Worm (Caenorhabditis elegans): ENCODE results near the gene acy-3.

acy-3 gene

DNA sequence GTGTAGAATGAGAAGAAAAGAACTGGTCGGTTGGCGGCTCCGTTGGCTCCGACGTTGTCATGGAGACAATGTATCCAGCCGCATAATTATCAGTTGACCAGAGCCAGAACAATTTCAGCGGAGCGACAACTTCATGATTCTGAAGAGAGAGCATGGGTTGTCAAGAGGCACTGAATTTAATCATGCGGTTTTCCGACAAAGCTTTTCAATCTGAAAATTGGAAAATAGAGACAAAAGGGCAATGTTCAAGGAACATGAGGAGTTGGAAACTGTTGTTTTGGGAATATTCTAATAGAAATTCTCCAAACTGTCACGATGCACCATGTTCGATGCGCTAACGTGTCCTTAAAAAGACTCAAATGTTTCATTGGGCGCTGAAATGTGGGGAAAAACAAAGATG lies 18.1 kb upstream of the acy-3 start, which contains the start of gene xbx-5:
Gene xbx-5, minus strand, starts transcription at position 56 of the 400 bp plus-strand sequence.
- TF ChIP-seq rbr-2 (tag; optimal IDR thresholded peaks at IDR 0.05) (no peak), hlh-30 (tag; optimal IDR thresholded peaks at IDR 0.05; ENCODE audit: insufficient read depth) (no peak), nhr-10 (tag; optimal IDR thresholded peaks at IDR 0.05) (peak; percentile 39), dmd-8 (GFP tag; IDR thresholded peaks at IDR 0.05) (no peak), mxl-3 (GFP tag; optimal IDR thresholded peaks at IDR 0.05) (no peak), F10B5.3 (tag; optimal IDR thresholded peaks at IDR 0.05) (no peak), nhr-111 (GFP tag; optimal IDR thresholded peaks at IDR 0.05) (no peak), ama-1 (optimal IDR thresholded peaks at IDR 0.05) (peak; percentile 9), aha-1 (tag) (peak; percentile 91), zip-11 (GFP tag; IDR thresholded peaks at IDR 0.05) (no peak), cey-2 (tag; optimal IDR thresholded peaks at IDR 0.05; ENCODE audit: borderline replicate concordance, insufficient read depth) (no peak), zag-1 (tag; optimal IDR thresholded peaks at IDR 0.05) (no peak), egl-27 (tag; optimal IDR thresholded peaks at IDR 0.05) (no peak), daf-19 (GFP tag; conservative IDR thresholded peaks at IDR 0.05) (no peak)

DNA sequence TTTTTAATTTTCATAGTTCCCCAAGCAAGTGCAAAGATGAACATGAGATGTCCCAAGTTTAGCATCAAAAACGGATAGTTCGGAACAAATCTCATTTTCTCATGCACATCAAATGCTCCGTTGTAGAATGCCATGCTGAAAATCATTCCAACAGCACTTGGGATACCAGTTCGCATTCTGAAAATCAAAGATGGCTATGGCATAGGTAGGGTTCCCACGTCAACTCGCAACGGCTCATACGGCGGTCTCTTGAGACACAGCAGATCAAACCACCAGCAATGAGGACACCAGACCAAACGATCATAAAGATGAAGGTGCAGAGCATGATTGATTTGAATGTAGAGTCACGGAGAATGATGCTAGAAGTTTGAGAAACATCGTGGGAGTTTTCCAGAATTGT lies 16.8 kb upstream of the acy-3 start:
- TF ChIP-seq unc-62 (GFP tag; optimal IDR thresholded peaks at IDR 0.05 in 1 of 2) (peak in 1 of 2 experiments; percentile 73), unc-62 (tag; optimal IDR thresholded peaks at IDR 0.05) (no peak), aha-1 (tag) (peak; percentile 64), nhr-28 (tag; optimal IDR thresholded peaks at IDR 0.05) (no peak)

- TF ChIP-seq fkh-10 (GFP tag; optimal IDR thresholded peaks at IDR 0.05): peak; percentile 97
- TF ChIP-seq zag-1 (tag; optimal IDR thresholded peaks at IDR 0.05): peak; percentile 86
- TF ChIP-seq hif-1 (tag; optimal IDR thresholded peaks at IDR 0.05): peak; percentile 61 to 91
- peak; percentile 73 for TF ChIP-seq zfp-2 (tag; optimal IDR thresholded peaks at IDR 0.05)
- peak; percentile 83 for TF ChIP-seq jun-1 (tag; optimal IDR thresholded peaks at IDR 0.05)
- TF ChIP-seq zip-11 (GFP tag; IDR thresholded peaks at IDR 0.05): no peak
- peak; percentile 77 for TF ChIP-seq dpl-1 (GFP tag; optimal IDR thresholded peaks at IDR 0.05)
- TF ChIP-seq nhr-237 (tag; optimal IDR thresholded peaks at IDR 0.05): no peak
- peak; percentile 90 to 95 for TF ChIP-seq lsy-2 (tag; optimal IDR thresholded peaks at IDR 0.05)
- no peak for TF ChIP-seq madf-5 (GFP tag; IDR thresholded peaks at IDR 0.05)
- TF ChIP-seq fos-1 (tag; optimal IDR thresholded peaks at IDR 0.05): peak; percentile 32
- peak; percentile 100 for TF ChIP-seq aha-1 (tag)
- no peak for TF ChIP-seq ZK546.5 (tag; optimal IDR thresholded peaks at IDR 0.05)
- peak; percentile 87 for TF ChIP-seq set-16 (GFP tag; IDR thresholded peaks at IDR 0.05)
- peak; percentile 99 to 100 for TF ChIP-seq mdl-1 (tag; optimal IDR thresholded peaks at IDR 0.05)
- TF ChIP-seq sdz-12 (GFP tag; optimal IDR thresholded peaks at IDR 0.05): peak; percentile 61
- peak; percentile 29 for TF ChIP-seq F10B5.3 (tag; optimal IDR thresholded peaks at IDR 0.05)
- 0 out of 2 replicates have a peak, but pooled peaks have one; percentile 20 for TF ChIP-seq dmd-8 (GFP tag; IDR thresholded peaks at IDR 0.05)
- TF ChIP-seq cey-2 (tag; optimal IDR thresholded peaks at IDR 0.05; ENCODE audit: borderline replicate concordance, insufficient read depth): peak; percentile 70
- peak; percentile 94 for TF ChIP-seq hmg-1.1 (GFP tag; IDR thresholded peaks at IDR 0.05)
- TF ChIP-seq nhr-102 (tag; optimal IDR thresholded peaks at IDR 0.05): peak; percentile 83
- peak; percentile 96 for TF ChIP-seq ctbp-1 (GFP tag; IDR thresholded peaks at IDR 0.05)
- TF ChIP-seq dmd-6 (GFP tag; IDR thresholded peaks at IDR 0.05): peak; percentile 91
- peak; percentile 50 for TF ChIP-seq ceh-32 (tag; optimal IDR thresholded peaks at IDR 0.05; ENCODE audit: poor library complexity)
- TF ChIP-seq daf-16 (GFP tag; optimal IDR thresholded peaks at IDR 0.05): peak; percentile 2 to 97
- TF ChIP-seq daf-16 (tag; optimal IDR thresholded peaks at IDR 0.05): peak; percentile 98
- no peak for TF ChIP-seq snpc-4 (tag; optimal IDR thresholded peaks at IDR 0.05)
- no peak for TF ChIP-seq nhr-41 (GFP tag; IDR thresholded peaks at IDR 0.05)
- peak; percentile 91 for TF ChIP-seq egl-43 (GFP tag; IDR thresholded peaks at IDR 0.05)
- TF ChIP-seq lir-3 (tag; optimal IDR thresholded peaks at IDR 0.05): no peak
- no peak for TF ChIP-seq lin-39 (tag; optimal IDR thresholded peaks at IDR 0.05)
- TF ChIP-seq lin-1 (GFP tag; IDR thresholded peaks at IDR 0.05): peak; percentile 36
- no peak for TF ChIP-seq dmd-9 (GFP tag; IDR thresholded peaks at IDR 0.05)
- TF ChIP-seq gei-8 (GFP tag; optimal IDR thresholded peaks at IDR 0.05): peak; percentile 19
- TF ChIP-seq tra-1 (GFP tag; IDR thresholded peaks at IDR 0.05): peak; percentile 91
- peak; percentile 93 for TF ChIP-seq nhr-48 (tag; optimal IDR thresholded peaks at IDR 0.05)
Observed at ce11 chrIII:3801379-3801894, 15.2 kb upstream of the acy-3 start.

All from whole organism, L4 larva.